Worm (Caenorhabditis elegans) whole organism, midembryonic: ENCODE results near the gene ceh-31.

Experiments
- T22C8.4 ChIP-seq: fragments of 200-800 bp; sonication (Bioruptor generic); IDR thresholded peaks from 2 replicates; pipeline ENCODE4 v1.3.6; 2022; ENCODE audit warnings: missing genetic modification characterization, missing compliant biosample characterization
- flt-1 ChIP-seq: fragments of 200-800 bp; sonication (Bioruptor generic); IDR thresholded peaks from 2 replicates; pipeline ENCODE4 v1.3.6; 2022; ENCODE audit warnings: missing genetic modification characterization, missing compliant biosample characterization
- klf-2 ChIP-seq: fragments of 200-800 bp; sonication (Bioruptor generic); conservative IDR thresholded peaks from 2 replicates; pipeline ENCODE4 v1.3.6; 2022; ENCODE audit warnings: missing genetic modification reagents, missing genetic modification characterization, missing compliant biosample characterization
- med-1 ChIP-seq: sonication (generic microtip); optimal IDR thresholded peaks from 2 replicates; lab custom pipeline; 2017; ENCODE audit warnings: missing genetic modification characterization, mild to moderate bottlenecking, missing compliant biosample characterization, antibody characterized with exemption, missing genetic modification reagents; ENCODE audit not compliant: insufficient read depth
- ref-1 ChIP-seq: fragments of 200-800 bp; sonication (Bioruptor generic); conservative IDR thresholded peaks from 2 replicates; pipeline ENCODE4 v1.3.6; 2022; ENCODE audit warnings: missing genetic modification reagents, missing genetic modification characterization, missing compliant biosample characterization
- tab-1 ChIP-seq: fragments of 200-800 bp; sonication (Bioruptor generic); IDR thresholded peaks from 2 replicates; pipeline ENCODE4 v1.3.6; 2022; ENCODE audit warnings: missing genetic modification characterization, missing compliant biosample characterization
- ztf-23 ChIP-seq: fragments of 200-800 bp; sonication (Bioruptor generic); IDR thresholded peaks from 2 replicates; pipeline ENCODE4 v1.3.6; 2022; ENCODE audit warnings: missing genetic modification reagents, missing genetic modification characterization, missing compliant biosample characterization

DNA sequence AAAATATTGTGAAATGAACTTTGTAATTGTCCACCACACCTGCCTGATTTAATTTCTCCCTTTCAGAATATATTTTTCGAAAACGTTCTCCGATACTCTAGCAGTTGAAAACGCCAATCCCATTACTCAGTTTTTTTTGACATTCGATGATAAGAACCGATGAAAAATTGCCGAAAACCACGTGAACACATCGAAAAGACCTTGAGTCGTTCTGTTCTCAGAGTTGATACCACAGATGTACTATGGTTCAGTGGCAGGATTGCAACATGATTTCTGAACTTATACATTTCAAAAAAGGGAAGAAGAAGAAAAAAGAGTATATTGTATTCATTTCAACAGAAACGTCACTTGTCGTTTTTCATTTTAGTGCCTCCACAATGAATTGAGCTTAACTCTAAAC, 50.2 kb downstream of the ceh-31 start:
- no peak for TF ChIP-seq flt-1 (GFP tag; lab: Robert Waterston, UW)
- no peak for TF ChIP-seq ztf-23 (GFP tag; lab: Robert Waterston, UW)
- no peak for TF ChIP-seq klf-2
- no peak for TF ChIP-seq med-1 (GFP tag; lab: Kevin White, UChicago)
- no peak for TF ChIP-seq ref-1
- TF ChIP-seq tab-1 (GFP tag; lab: Robert Waterston, UW): no peak
- TF ChIP-seq T22C8.4 (GFP tag; lab: Robert Waterston, UW): no peak
